Fruit fly (Drosophila melanogaster) whole organism, embryonic: ENCODE results near the gene CG10435.

ENCODE experiments used
- CG11247 ChIP-seq: fragments of 200-800 bp; sonication (Bioruptor generic); IDR thresholded peaks from 2 replicates; pipeline ENCODE4 v1.3.6; 2022; ENCODE audit warnings: missing biosample characterization, missing genetic modification characterization
- CG14441 ChIP-seq: fragments of 200-800 bp; sonication (Bioruptor generic); IDR thresholded peaks from 2 replicates; pipeline ENCODE4 v1.3.6; 2022; ENCODE audit warnings: missing biosample characterization, missing genetic modification characterization
- CG15601 ChIP-seq: fragments of 200-800 bp; sonication (Bioruptor generic); optimal IDR thresholded peaks from 3 replicates; lab custom pipeline; 2019; ENCODE audit warnings: missing biosample characterization, mild to moderate bottlenecking, missing genetic modification characterization, moderate library complexity
- CG3407 ChIP-seq: fragments of 200-800 bp; sonication (Bioruptor generic); optimal IDR thresholded peaks from 2 replicates; lab custom pipeline; 2018; ENCODE audit warnings: missing biosample characterization, mild to moderate bottlenecking, missing genetic modification characterization
- CG4820 ChIP-seq: fragments of 200-800 bp; sonication (Bioruptor generic); optimal IDR thresholded peaks from 3 replicates; lab custom pipeline; 2016; ENCODE audit warnings: missing biosample characterization, missing genetic modification characterization
- CG7987 ChIP-seq: fragments of 200-800 bp; sonication (Bioruptor generic); optimal IDR thresholded peaks from 2 replicates; lab custom pipeline; 2018; ENCODE audit warnings: missing biosample characterization, mild to moderate bottlenecking, missing genetic modification characterization, moderate library complexity
- Dip2 ChIP-seq: fragments of 200-800 bp; sonication (Bioruptor generic); IDR thresholded peaks from 2 replicates; pipeline ENCODE4 v1.3.6; 2022; ENCODE audit warnings: missing biosample characterization, missing genetic modification characterization
- Ets97D ChIP-seq: fragments of 200-800 bp; sonication (Bioruptor generic); optimal IDR thresholded peaks from 3 replicates; lab custom pipeline; 2016; ENCODE audit warnings: missing biosample characterization, missing genetic modification characterization
- Taf1 ChIP-seq: fragments of 200-800 bp; sonication (Bioruptor generic); IDR thresholded peaks from 2 replicates; pipeline ENCODE4 v1.3.6; 2022; ENCODE audit warnings: missing biosample characterization, missing genetic modification characterization
- br ChIP-seq: fragments of >200 bp; optimal IDR thresholded peaks from 2 replicates; lab custom pipeline; 2017
- chn ChIP-seq: fragments of 200-800 bp; sonication (Bioruptor generic); optimal IDR thresholded peaks from 2 replicates; lab custom pipeline; 2016; ENCODE audit warnings: missing biosample characterization, missing genetic modification characterization
- h ChIP-seq: fragments of >200 bp; optimal IDR thresholded peaks from 2 replicates; lab custom pipeline; 2017
- hb ChIP-seq: fragments of 200-800 bp; sonication (Bioruptor generic); IDR thresholded peaks from 3 replicates; pipeline ENCODE4 v1.3.6; 2022; ENCODE audit warnings: missing biosample characterization, missing genetic modification characterization; ENCODE audit not compliant: partially characterized antibody
- mam ChIP-seq: fragments of 200-800 bp; sonication (Bioruptor generic); optimal IDR thresholded peaks from 3 replicates; lab custom pipeline; 2016; ENCODE audit warnings: missing biosample characterization, missing genetic modification characterization

DNA sequence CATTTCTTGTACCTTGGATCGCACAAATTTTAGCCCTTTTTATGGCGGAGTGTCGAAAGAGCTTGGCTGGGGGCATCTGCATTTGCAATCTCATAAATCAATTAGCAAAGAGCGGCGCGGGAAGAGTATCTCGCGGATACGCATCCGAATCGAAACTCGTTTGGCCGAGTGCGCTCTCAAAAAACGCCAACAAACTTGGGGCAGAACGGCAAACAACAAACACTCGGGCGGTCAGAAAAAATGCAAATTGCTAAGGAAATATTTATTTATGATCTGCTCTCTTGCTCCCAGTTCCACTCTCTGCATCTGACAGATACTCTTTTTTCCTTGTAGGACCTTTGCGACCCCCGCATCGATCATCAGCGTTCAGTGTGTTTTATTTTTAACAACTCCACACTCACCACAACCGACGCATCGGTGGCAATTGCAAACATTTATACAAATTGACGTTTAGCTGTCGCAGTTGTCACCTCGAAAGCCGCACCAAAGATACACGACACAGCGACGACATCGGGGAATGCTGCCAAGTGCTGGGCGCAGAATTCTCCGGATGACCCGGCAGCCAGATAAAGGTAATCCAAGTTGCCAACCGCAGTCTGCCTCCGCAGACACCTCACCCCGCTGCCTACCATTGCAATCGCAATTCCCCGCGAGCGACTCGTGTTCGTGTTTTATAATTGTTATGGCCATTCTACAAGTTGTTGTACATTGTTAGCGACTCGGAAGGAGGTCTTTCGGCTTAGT lies 43.9 kb downstream of the CG10435 start:
- TF ChIP-seq CG7987 (GFP tag; lab: Kevin White, UChicago) (no peak), Ets97D (GFP tag; lab: Kevin White, UChicago) (no peak), br (lab: Kevin White, UChicago) (no peak), CG14441 (GFP tag; lab: Robert Waterston, UW) (no peak), h (lab: Kevin White, UChicago) (no peak), hb (GFP tag; lab: Robert Waterston, UW) (no peak), CG15601 (no peak), mam (GFP tag; lab: Kevin White, UChicago) (no peak), Taf1 (GFP tag; lab: Robert Waterston, UW) (no peak), CG11247 (GFP tag; lab: Robert Waterston, UW) (no peak), Dip2 (GFP tag; lab: Robert Waterston, UW) (no peak), CG3407 (GFP tag; lab: Kevin White, UChicago) (no peak), chn (GFP tag; lab: Kevin White, UChicago) (no peak), CG4820 (GFP tag; lab: Kevin White, UChicago) (no peak)
